3 fruit fly cellular contexts compared by ENCODE assay signal in the genomic region with DNA sequence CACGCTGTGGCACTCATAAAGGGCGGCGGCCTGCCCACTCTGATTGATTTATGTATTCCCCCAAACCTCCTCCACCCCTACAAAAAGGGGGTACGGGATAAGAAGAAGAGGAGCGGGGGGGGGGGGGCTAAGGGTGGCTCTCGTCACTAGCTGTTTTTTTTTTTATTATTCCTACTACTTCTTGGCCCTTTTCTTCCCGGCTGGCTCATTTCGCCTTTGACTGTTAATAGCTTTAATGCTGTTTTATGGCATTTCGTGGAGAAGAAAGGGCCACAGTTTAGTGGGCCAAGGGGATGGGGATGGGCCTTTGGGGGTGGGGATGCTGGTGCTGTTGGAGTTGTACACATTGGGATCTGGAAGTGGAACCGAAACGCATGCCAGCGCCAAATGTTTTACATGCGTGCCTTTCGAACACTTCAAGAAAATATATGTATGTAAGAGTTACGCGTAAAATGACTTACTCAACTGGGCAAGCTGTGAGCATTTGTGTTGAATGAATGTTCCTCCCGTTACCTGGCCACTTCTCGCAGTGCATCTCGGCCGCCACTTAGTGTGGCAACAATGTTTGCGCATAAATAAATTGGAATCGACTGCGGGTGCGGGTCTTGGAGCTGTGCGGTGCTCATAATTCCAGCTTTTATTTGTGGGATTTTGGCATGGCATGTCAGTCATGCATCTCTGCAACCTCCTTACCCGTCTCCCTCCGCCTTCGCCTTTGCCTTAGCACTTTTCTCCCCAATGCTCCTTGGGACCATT.
TF ChIP-seq lines count a peak whose summit lies in the region.

No protein-coding gene starts in this region.

- no peak for TF ChIP-seq CTCF in whole organism, embryonic (GFP tag; optimal IDR thresholded peaks at IDR 0.05; lab: Kevin White, UChicago)

TF ChIP-seq in whole organism, embryonic, 481 proteins besides CTCF, POLR2A, EP300 and RAD21 (continues in another document):
- TF ChIP-seq Doc3 (GFP tag; IDR thresholded peaks at IDR 0.05; lab: Robert Waterston, UW; ENCODE audit: partially characterized antibody): no peak
- no peak for TF ChIP-seq CG3995 (GFP tag; optimal IDR thresholded peaks at IDR 0.05; lab: Kevin White, UChicago)
- TF ChIP-seq luna (GFP tag; optimal IDR thresholded peaks at IDR 0.05; lab: Kevin White, UChicago): no peak
- no peak for TF ChIP-seq CG16779 (GFP tag; IDR thresholded peaks at IDR 0.05; lab: Robert Waterston, UW)
- peak; percentile 39; the same call in 1 of the 2 replicates for TF ChIP-seq Xrp1 (GFP tag; IDR thresholded peaks at IDR 0.05; lab: Robert Waterston, UW)
- 0 out of 2 replicates have a peak, but pooled peaks have one; percentile 9 for TF ChIP-seq HLH3B (GFP tag; IDR thresholded peaks at IDR 0.05; lab: Robert Waterston, UW)
- TF ChIP-seq kni (GFP tag; optimal IDR thresholded peaks at IDR 0.05; lab: Kevin White, UChicago): peak; percentile 8
- TF ChIP-seq CG3407 (GFP tag; optimal IDR thresholded peaks at IDR 0.05; lab: Kevin White, UChicago): no peak
- no peak for TF ChIP-seq odd (GFP tag; optimal IDR thresholded peaks at IDR 0.05; lab: Kevin White, UChicago)
- TF ChIP-seq ind (GFP tag; optimal IDR thresholded peaks at IDR 0.05; lab: Kevin White, UChicago): no peak
- TF ChIP-seq CG6654 (GFP tag; optimal IDR thresholded peaks at IDR 0.05; lab: Kevin White, UChicago): no peak
- peak; percentile 63; the same call in 1 of the 3 replicates for TF ChIP-seq ci (GFP tag; IDR thresholded peaks at IDR 0.05; lab: Robert Waterston, UW)
- peak in 1 of 2 experiments; percentile 21 for TF ChIP-seq bsh (GFP tag; optimal IDR thresholded peaks at IDR 0.05; lab: Kevin White, UChicago)
- no peak for TF ChIP-seq Eip74EF (GFP tag; optimal IDR thresholded peaks at IDR 0.05; lab: Kevin White, UChicago)
- peak; percentile 49 for TF ChIP-seq twi (tag; optimal IDR thresholded peaks at IDR 0.05; lab: Kevin White, UChicago)
- TF ChIP-seq CG14860 (GFP tag; IDR thresholded peaks at IDR 0.05; lab: Robert Waterston, UW; ENCODE audit: partially characterized antibody): no peak
- no peak for TF ChIP-seq crp (GFP tag; optimal IDR thresholded peaks at IDR 0.05; lab: Kevin White, UChicago)
- no peak for TF ChIP-seq B-H1 (GFP tag; IDR thresholded peaks at IDR 0.05; lab: Robert Waterston, UW)
- TF ChIP-seq CG2199 (GFP tag; IDR thresholded peaks at IDR 0.05; lab: Robert Waterston, UW): no peak
- TF ChIP-seq pho (GFP tag; optimal IDR thresholded peaks at IDR 0.05; lab: Kevin White, UChicago): no peak
- no peak for TF ChIP-seq CoRest (tag; optimal IDR thresholded peaks at IDR 0.05; lab: Kevin White, UChicago)
- no peak for TF ChIP-seq Atf-2 (GFP tag; optimal IDR thresholded peaks at IDR 0.05; lab: Kevin White, UChicago)
- no peak for TF ChIP-seq Rx (GFP tag; IDR thresholded peaks at IDR 0.05; lab: Robert Waterston, UW)
- no peak for TF ChIP-seq pros (GFP tag; optimal IDR thresholded peaks at IDR 0.05; lab: Kevin White, UChicago)
- no peak for TF ChIP-seq CG2889 (GFP tag; IDR thresholded peaks at IDR 0.05; lab: Robert Waterston, UW)
- TF ChIP-seq esg (GFP tag; conservative IDR thresholded peaks at IDR 0.05; lab: Robert Waterston, UW): no peak
- no peak for TF ChIP-seq Sry-δ (GFP tag; optimal IDR thresholded peaks at IDR 0.05; lab: Kevin White, UChicago)

TF ChIP-seq in whole organism, prepupa, 60 proteins besides CTCF, POLR2A, EP300 and RAD21:
- TF ChIP-seq CG34406 (GFP tag; optimal IDR thresholded peaks at IDR 0.05; lab: Kevin White, UChicago) (no peak), dsx (GFP tag; optimal IDR thresholded peaks at IDR 0.05; lab: Kevin White, UChicago; ENCODE audit: poor library complexity, severe bottlenecking) (peak; percentile 95), svp (GFP tag; lab: Kevin White, UChicago) (peak; percentile 30), Eip78C (GFP tag; lab: Kevin White, UChicago) (peak; percentile 20), CG31627 (GFP tag; optimal IDR thresholded peaks at IDR 0.05; lab: Kevin White, UChicago) (no peak)

TF ChIP-seq in whole organism, wandering third instar larva, 38 proteins besides CTCF, POLR2A, EP300 and RAD21:
- TF ChIP-seq fru (GFP tag; optimal IDR thresholded peaks at IDR 0.05; lab: Kevin White, UChicago): peak; percentile 2
- TF ChIP-seq sv (GFP tag; optimal IDR thresholded peaks at IDR 0.05; lab: Kevin White, UChicago): no peak
